Worm (Caenorhabditis elegans) whole organism, L2 larva: ENCODE results near the gene rps-16.

ENCODE experiments used
- egl-27 ChIP-seq: sonication (generic microtip); optimal IDR thresholded peaks from 3 replicates; lab custom pipeline; 2017; ENCODE audit warnings: missing biosample characterization, missing genetic modification reagents, missing genetic modification characterization
- elt-1 ChIP-seq: fragments of 150-350 bp; optimal IDR thresholded peaks from 2 replicates; lab custom pipeline; 2014; ENCODE audit warnings: missing biosample characterization, missing genetic modification characterization
- lin-11 ChIP-seq: fragments of 150-350 bp; sonication (generic microtip); optimal IDR thresholded peaks from 2 replicates; lab custom pipeline; 2014; ENCODE audit warnings: missing biosample characterization, missing genetic modification characterization, inconsistent platforms, mixed read lengths
- skn-1 ChIP-seq: sonication (generic microtip); optimal IDR thresholded peaks from 2 replicates; lab custom pipeline; 2017; ENCODE audit warnings: missing biosample characterization, missing genetic modification characterization
- unc-39 ChIP-seq: fragments of 150-350 bp; optimal IDR thresholded peaks from 2 replicates; lab custom pipeline; 2014; ENCODE audit warnings: missing biosample characterization, missing genetic modification characterization

- TF ChIP-seq skn-1 (tag; lab: Kevin White, UChicago) (no peak), unc-39 (tag; lab: Kevin White, UChicago) (no peak), lin-11 (no peak), egl-27 (tag; lab: Kevin White, UChicago) (no peak), elt-1 (tag; lab: Kevin White, UChicago) (no peak)
These were observed 1.2 kb upstream of the rps-16 start for ce11 chrV:15001536-15001935.
